Fruit fly (Drosophila melanogaster) whole organism, embryonic: ENCODE measurements around the gene CG33986.

ENCODE experiments used
- Atf6 ChIP-seq: fragments of 200-800 bp; sonication (Bioruptor generic); IDR thresholded peaks from 2 replicates; pipeline ENCODE4 v1.3.6; 2022; ENCODE audit warnings: missing biosample characterization, missing genetic modification characterization
- Awh ChIP-seq: fragments of 200-800 bp; sonication (Bioruptor generic); IDR thresholded peaks from 2 replicates; pipeline ENCODE4, ENCODE4 v1.3.6; 2022; ENCODE audit warnings: missing biosample characterization, missing genetic modification characterization
- Bgb ChIP-seq: fragments of 200-800 bp; sonication (Bioruptor generic); IDR thresholded peaks from 2 replicates; pipeline ENCODE4 v1.3.6; 2022; ENCODE audit warnings: missing biosample characterization, missing genetic modification characterization; ENCODE audit not compliant: partially characterized antibody
- CG10321 ChIP-seq: fragments of 200-800 bp; sonication (Bioruptor generic); IDR thresholded peaks from 2 replicates; pipeline ENCODE4 v1.3.6; 2022; ENCODE audit warnings: missing biosample characterization, missing genetic modification characterization
- CG11456 ChIP-seq: fragments of 200-800 bp; sonication (Bioruptor generic); IDR thresholded peaks from 3 replicates; pipeline ENCODE4 v1.3.6; 2022; ENCODE audit warnings: missing biosample characterization, missing genetic modification characterization
- CG11696 ChIP-seq: fragments of 200-800 bp; sonication (Bioruptor generic); IDR thresholded peaks from 2 replicates; pipeline ENCODE4 v1.3.6; 2022; ENCODE audit warnings: missing biosample characterization, missing genetic modification characterization
- CG11723 ChIP-seq: fragments of 200-800 bp; sonication (Bioruptor generic); optimal IDR thresholded peaks from 2 replicates; lab custom pipeline; 2017; ENCODE audit warnings: missing biosample characterization, mild to moderate bottlenecking, missing genetic modification characterization
- CG12071 ChIP-seq: fragments of 200-800 bp; sonication (Bioruptor generic); optimal IDR thresholded peaks from 3 replicates; lab custom pipeline; 2018; ENCODE audit warnings: missing biosample characterization, mild to moderate bottlenecking, missing genetic modification characterization
- CG14050 ChIP-seq: fragments of 200-800 bp; sonication (Bioruptor generic); IDR thresholded peaks from 3 replicates; pipeline ENCODE4 v1.3.6; 2022; ENCODE audit warnings: missing biosample characterization, missing genetic modification characterization
- CG1647 ChIP-seq: fragments of 200-800 bp; sonication (Bioruptor generic); optimal IDR thresholded peaks from 3 replicates; lab custom pipeline; 2016; ENCODE audit warnings: missing biosample characterization, missing genetic modification characterization
- CG17802 ChIP-seq: fragments of 200-800 bp; sonication (Bioruptor generic); optimal IDR thresholded peaks from 2 replicates; lab custom pipeline; 2018; ENCODE audit warnings: missing biosample characterization, mild to moderate bottlenecking, missing genetic modification characterization, moderate library complexity
- CG18599 ChIP-seq: fragments of 200-800 bp; sonication (Bioruptor generic); optimal IDR thresholded peaks from 3 replicates; lab custom pipeline; 2017; ENCODE audit warnings: missing biosample characterization, missing genetic modification characterization, mild to moderate bottlenecking, moderate library complexity, missing genetic modification reagents
- CG2116 ChIP-seq: fragments of 200-800 bp; sonication (Bioruptor generic); optimal IDR thresholded peaks from 3 replicates; lab custom pipeline; 2018; ENCODE audit warnings: missing biosample characterization, mild to moderate bottlenecking, missing genetic modification characterization
- CG4282 ChIP-seq: fragments of 200-800 bp; sonication (Bioruptor generic); optimal IDR thresholded peaks from 2 replicates; lab custom pipeline; 2016; ENCODE audit warnings: missing biosample characterization, missing genetic modification characterization
- CG43689 ChIP-seq: fragments of 200-800 bp; sonication (Bioruptor generic); IDR thresholded peaks from 2 replicates; pipeline ENCODE4 v1.3.6; 2022; ENCODE audit warnings: missing biosample characterization, missing genetic modification characterization
- CG4820 ChIP-seq: fragments of 200-800 bp; sonication (Bioruptor generic); optimal IDR thresholded peaks from 3 replicates; lab custom pipeline; 2016; ENCODE audit warnings: missing biosample characterization, missing genetic modification characterization
- CG5953 ChIP-seq: fragments of 200-800 bp; sonication (Bioruptor generic); IDR thresholded peaks from 2 replicates; pipeline ENCODE4 v1.3.6; 2022; ENCODE audit warnings: missing biosample characterization, missing genetic modification characterization
- CG8290 ChIP-seq, 3 experiments: fragments of 200-800 bp; sonication (Bioruptor generic); optimal IDR thresholded peaks; 2 replicates each; lab custom pipeline; 2016 to 2019; ENCODE audit warnings: missing biosample characterization in 3 of 3, missing genetic modification characterization in 3 of 3, mild to moderate bottlenecking in 2 of 3, moderate library complexity in 1 of 3
- CG8478 ChIP-seq: fragments of >200 bp; optimal IDR thresholded peaks from 2 replicates; lab custom pipeline; 2018
- CG9727 ChIP-seq: fragments of 200-800 bp; sonication (Bioruptor generic); optimal IDR thresholded peaks from 3 replicates; lab custom pipeline; 2017; ENCODE audit warnings: missing biosample characterization, mild to moderate bottlenecking, missing genetic modification characterization
- Deaf1 ChIP-seq: fragments of 200-800 bp; optimal IDR thresholded peaks from 3 replicates; lab custom pipeline; 2019; ENCODE audit warnings: missing biosample characterization, mild to moderate bottlenecking, missing genetic modification characterization, moderate library complexity
- Drgx ChIP-seq: fragments of 200-800 bp; sonication (Bioruptor generic); IDR thresholded peaks from 2 replicates; pipeline ENCODE4 v1.3.6; 2022; ENCODE audit warnings: missing biosample characterization, missing genetic modification characterization
- E2f1 ChIP-seq: fragments of 200-800 bp; sonication (Bioruptor generic); IDR thresholded peaks from 2 replicates; pipeline ENCODE4 v1.3.6; 2022; ENCODE audit warnings: missing biosample characterization, missing genetic modification characterization
- Fer2 ChIP-seq: fragments of 200-800 bp; sonication (Bioruptor generic); optimal IDR thresholded peaks from 2 replicates; lab custom pipeline; 2018; ENCODE audit warnings: missing biosample characterization, mild to moderate bottlenecking, missing genetic modification characterization, moderate library complexity
- HLH4C ChIP-seq: fragments of 200-800 bp; sonication (Bioruptor generic); IDR thresholded peaks from 3 replicates; pipeline ENCODE4 v1.3.6; 2022; ENCODE audit warnings: missing biosample characterization, missing genetic modification characterization; ENCODE audit not compliant: partially characterized antibody
- Hr78 ChIP-seq, 2 experiments: fragments of 200-800 bp in 1 of 2; fragments of >200 bp in 1 of 2; sonication (Bioruptor generic) in 1 of 2; optimal IDR thresholded peaks; 2 replicates each; lab custom pipeline; 2017 to 2019; ENCODE audit warnings: missing biosample characterization in 2 of 2, missing genetic modification characterization in 2 of 2, mild to moderate bottlenecking in 1 of 2, moderate library complexity in 1 of 2
- Jarid2 ChIP-seq: fragments of 200-800 bp; sonication (Bioruptor generic); optimal IDR thresholded peaks from 3 replicates; lab custom pipeline; 2017; ENCODE audit warnings: mild to moderate bottlenecking, missing biosample characterization, missing genetic modification reagents, missing genetic modification characterization
- Mes4 ChIP-seq: fragments of 200-800 bp; sonication (Bioruptor generic); optimal IDR thresholded peaks from 2 replicates; lab custom pipeline; 2016; ENCODE audit warnings: missing biosample characterization, missing genetic modification characterization
- NfI ChIP-seq: fragments of 200-800 bp; sonication (Bioruptor generic); optimal IDR thresholded peaks from 3 replicates; lab custom pipeline; 2018; ENCODE audit warnings: missing biosample characterization, mild to moderate bottlenecking, missing genetic modification characterization, moderate library complexity
- Oaz ChIP-seq: fragments of 200-800 bp; sonication (Bioruptor generic); IDR thresholded peaks from 2 replicates; pipeline ENCODE4 v1.3.6; 2022; ENCODE audit warnings: missing biosample characterization, missing genetic modification characterization
- Rx ChIP-seq: fragments of 200-800 bp; sonication (Bioruptor generic); IDR thresholded peaks from 2 replicates; pipeline ENCODE4 v1.3.6; 2022; ENCODE audit warnings: missing biosample characterization, missing genetic modification characterization
- Side ChIP-seq: fragments of 200-800 bp; sonication (Bioruptor generic); optimal IDR thresholded peaks from 2 replicates; lab custom pipeline; 2016; ENCODE audit warnings: missing biosample characterization, missing genetic modification characterization
- Six4 ChIP-seq: fragments of 200-800 bp; sonication (Bioruptor generic); optimal IDR thresholded peaks from 2 replicates; lab custom pipeline; 2016; ENCODE audit warnings: missing biosample characterization, missing genetic modification characterization
- Sox100B ChIP-seq: fragments of 200-800 bp; sonication (Bioruptor generic); optimal IDR thresholded peaks from 3 replicates; lab custom pipeline; 2018; ENCODE audit warnings: missing biosample characterization, mild to moderate bottlenecking, missing genetic modification characterization
- Stat92E ChIP-seq, 3 experiments: fragments of >200 bp in 2 of 3; fragments of 200-800 bp in 1 of 3; sonication (Bioruptor generic) in 1 of 3; optimal IDR thresholded peaks; 2 replicates each; lab custom pipeline; 2017 to 2019; ENCODE audit warnings: missing biosample characterization in 3 of 3, missing genetic modification characterization in 3 of 3, mild to moderate bottlenecking in 1 of 3, moderate library complexity in 1 of 3
- bbx ChIP-seq: fragments of 200-800 bp; sonication (Bioruptor generic); IDR thresholded peaks from 2 replicates; pipeline ENCODE4 v1.3.6; 2022; ENCODE audit warnings: missing biosample characterization, missing genetic modification characterization; ENCODE audit not compliant: partially characterized antibody
- bsh ChIP-seq, 2 experiments: fragments of 200-800 bp; sonication (Bioruptor generic); optimal IDR thresholded peaks; 2 replicates each; lab custom pipeline; 2017 to 2018; ENCODE audit warnings: mild to moderate bottlenecking in 2 of 2, missing biosample characterization in 2 of 2, missing genetic modification characterization in 2 of 2, moderate library complexity in 1 of 2
- cwo ChIP-seq: fragments of 200-800 bp; sonication (Bioruptor generic); optimal IDR thresholded peaks from 3 replicates; lab custom pipeline; 2017; ENCODE audit warnings: missing biosample characterization, missing genetic modification characterization, mild to moderate bottlenecking, moderate library complexity, missing genetic modification reagents
- dmrt99B ChIP-seq: fragments of 200-800 bp; sonication (Bioruptor generic); optimal IDR thresholded peaks from 2 replicates; lab custom pipeline; 2018; ENCODE audit warnings: missing biosample characterization, mild to moderate bottlenecking, missing genetic modification characterization, moderate library complexity
- ems ChIP-seq: fragments of 200-800 bp; sonication (Bioruptor generic); optimal IDR thresholded peaks from 3 replicates; lab custom pipeline; 2016; ENCODE audit warnings: missing biosample characterization, missing genetic modification characterization
- her ChIP-seq: fragments of 200-800 bp; sonication (Bioruptor generic); optimal IDR thresholded peaks from 2 replicates; lab custom pipeline; 2016; ENCODE audit warnings: missing biosample characterization, missing genetic modification characterization
- hth ChIP-seq: fragments of >200 bp; optimal IDR thresholded peaks from 2 replicates; lab custom pipeline; 2017; ENCODE audit warnings: inconsistent platforms
- kay ChIP-seq: fragments of 200-800 bp; sonication (Bioruptor generic); optimal IDR thresholded peaks from 2 replicates; lab custom pipeline; 2016; ENCODE audit warnings: missing biosample characterization, missing genetic modification characterization
- lola ChIP-seq, 3 experiments: fragments of >200 bp in 2 of 3; fragments of 200-800 bp in 1 of 3; sonication (Bioruptor generic) in 1 of 3; optimal IDR thresholded peaks; 2 replicates each; lab custom pipeline; 2017 to 2019; ENCODE audit warnings: missing biosample characterization in 3 of 3, missing genetic modification characterization in 3 of 3, mild to moderate bottlenecking in 1 of 3, moderate library complexity in 1 of 3
- luna ChIP-seq: fragments of 200-800 bp; sonication (Bioruptor generic); optimal IDR thresholded peaks from 2 replicates; lab custom pipeline; 2016; ENCODE audit warnings: missing biosample characterization, missing genetic modification characterization
- pho ChIP-seq: fragments of 200-800 bp; sonication (Bioruptor generic); optimal IDR thresholded peaks from 2 replicates; lab custom pipeline; 2016; ENCODE audit warnings: missing biosample characterization, missing genetic modification characterization
- pita ChIP-seq: fragments of 200-800 bp; sonication (Bioruptor generic); optimal IDR thresholded peaks from 2 replicates; lab custom pipeline; 2017; ENCODE audit warnings: missing biosample characterization, mild to moderate bottlenecking, missing genetic modification characterization
- psq ChIP-seq: fragments of 200-800 bp; sonication (Bioruptor generic); optimal IDR thresholded peaks from 2 replicates; lab custom pipeline; 2017; ENCODE audit warnings: missing biosample characterization, missing genetic modification characterization
- ro ChIP-seq: fragments of 200-800 bp; sonication (Bioruptor generic); IDR thresholded peaks from 2 replicates; pipeline ENCODE4 v1.3.6; 2022; ENCODE audit warnings: missing biosample characterization, missing genetic modification characterization
- stwl ChIP-seq: fragments of 200-800 bp; sonication (Bioruptor generic); optimal IDR thresholded peaks from 3 replicates; lab custom pipeline; 2018; ENCODE audit warnings: missing biosample characterization, mild to moderate bottlenecking, missing genetic modification characterization, moderate library complexity

CG33986 gene

dm6 chr3L:15523806-15524346 is 1.2 kb downstream of the CG33986 start, which contains the start of gene CG7945 (continued):
- TF ChIP-seq Stat92E (GFP tag; optimal IDR thresholded peaks at IDR 0.05; lab: Kevin White, UChicago), result peak in 1 of 3 experiments; percentile 49
- TF ChIP-seq ro (GFP tag; lab: Robert Waterston, UW), result no peak
- no peak for TF ChIP-seq Oaz (GFP tag; lab: Robert Waterston, UW)
- TF ChIP-seq Fer2 (tag; lab: Kevin White, UChicago), result no peak
- no peak for TF ChIP-seq CG14050 (GFP tag; lab: Robert Waterston, UW)
- no peak for TF ChIP-seq Awh
- no peak for TF ChIP-seq dmrt99B (tag; lab: Kevin White, UChicago)
- no peak for TF ChIP-seq CG11723 (GFP tag; lab: Kevin White, UChicago)
- no peak for TF ChIP-seq CG17802 (tag; lab: Kevin White, UChicago)
- no peak; the same call in 1 of the 2 replicates for TF ChIP-seq bbx (GFP tag; lab: Robert Waterston, UW)
- no peak for TF ChIP-seq NfI (GFP tag; lab: Kevin White, UChicago)
- no peak for TF ChIP-seq Mes4 (GFP tag; lab: Kevin White, UChicago)
- TF ChIP-seq ems (GFP tag; lab: Kevin White, UChicago), result no peak
- no peak for TF ChIP-seq bsh (GFP tag; optimal IDR thresholded peaks at IDR 0.05; lab: Kevin White, UChicago)
- TF ChIP-seq Deaf1 (tag; lab: Kevin White, UChicago), result no peak
- TF ChIP-seq HLH4C (GFP tag; lab: Robert Waterston, UW), result peak; percentile 78
- TF ChIP-seq Jarid2 (GFP tag; lab: Kevin White, UChicago), result no peak
- no peak for TF ChIP-seq CG4820 (GFP tag; lab: Kevin White, UChicago)
- no peak for TF ChIP-seq Drgx (GFP tag; lab: Robert Waterston, UW)
- TF ChIP-seq pita (GFP tag; lab: Kevin White, UChicago), result no peak
- no peak for TF ChIP-seq psq (GFP tag; lab: Kevin White, UChicago)
- TF ChIP-seq CG4282, result no peak
- TF ChIP-seq CG8290 (GFP tag; optimal IDR thresholded peaks at IDR 0.05; lab: Kevin White, UChicago), result no peak
- peak in 1 of 2 experiments; percentile 23 for TF ChIP-seq CG8290 (tag; optimal IDR thresholded peaks at IDR 0.05; lab: Kevin White, UChicago)
- no peak for TF ChIP-seq E2f1 (GFP tag; lab: Robert Waterston, UW)
- TF ChIP-seq Rx (GFP tag; lab: Robert Waterston, UW), result no peak
- no peak for TF ChIP-seq Six4 (GFP tag; lab: Kevin White, UChicago)
- TF ChIP-seq CG43689, result no peak
- no peak for TF ChIP-seq CG12071 (GFP tag; lab: Kevin White, UChicago)
- TF ChIP-seq CG2116 (GFP tag; lab: Kevin White, UChicago), result peak; percentile 85
- no peak for TF ChIP-seq CG11696 (GFP tag; lab: Robert Waterston, UW)
- peak; percentile 87 for TF ChIP-seq stwl (tag; lab: Kevin White, UChicago)
- no peak for TF ChIP-seq CG9727 (GFP tag; lab: Kevin White, UChicago)
- no peak for TF ChIP-seq CG5953 (GFP tag; lab: Robert Waterston, UW)
- no peak for TF ChIP-seq Atf6 (GFP tag; lab: Robert Waterston, UW)
- no peak for TF ChIP-seq CG10321 (GFP tag; lab: Robert Waterston, UW)
- no peak for TF ChIP-seq Sox100B
- no peak for TF ChIP-seq luna (GFP tag; lab: Kevin White, UChicago)
- no peak for TF ChIP-seq kay (GFP tag; lab: Kevin White, UChicago)
- no peak for TF ChIP-seq hth (lab: Kevin White, UChicago)
- no peak for TF ChIP-seq Hr78 (GFP tag; optimal IDR thresholded peaks at IDR 0.05; lab: Kevin White, UChicago)
- TF ChIP-seq Side (GFP tag; lab: Kevin White, UChicago), result no peak
- TF ChIP-seq CG1647, result no peak
- no peak for TF ChIP-seq cwo (GFP tag; lab: Kevin White, UChicago)
- TF ChIP-seq Bgb (GFP tag; lab: Robert Waterston, UW), result peak; percentile 70
- no peak for TF ChIP-seq lola (GFP tag; optimal IDR thresholded peaks at IDR 0.05; lab: Kevin White, UChicago)
- no peak for TF ChIP-seq CG11456 (GFP tag; lab: Robert Waterston, UW)
- TF ChIP-seq CG18599, result no peak
- TF ChIP-seq pho (GFP tag; lab: Kevin White, UChicago), result no peak
- no peak for TF ChIP-seq her (GFP tag; lab: Kevin White, UChicago)
- no peak for TF ChIP-seq CG8478 (lab: Kevin White, UChicago)
